Worm (Caenorhabditis elegans) whole organism, young adult: ENCODE measurements around the gene B0244.17.
A peak's percentile ranks its signal among the peaks of the same experiment; 100 is the strongest.

Experiments used
- B0019.2 ChIP-seq: fragments of 200-800 bp; sonication (Bioruptor generic); conservative IDR thresholded peaks from 2 replicates; pipeline ENCODE4 v1.3.6; 2022; ENCODE audit warnings: missing genetic modification reagents, missing genetic modification characterization, missing compliant biosample characterization
- B0261.1 ChIP-seq: sonication (generic microtip); optimal IDR thresholded peaks from 2 replicates; lab custom pipeline; 2016; ENCODE audit warnings: mild to moderate bottlenecking, missing genetic modification characterization, moderate library complexity, missing compliant biosample characterization
- D2030.7 ChIP-seq: fragments of 200-800 bp; sonication (Bioruptor generic); IDR thresholded peaks from 2 replicates; pipeline ENCODE4 v1.3.6; 2022; ENCODE audit warnings: missing genetic modification reagents, missing genetic modification characterization, missing compliant biosample characterization
- F33H1.4 ChIP-seq: fragments of 200-800 bp; sonication (Bioruptor generic); IDR thresholded peaks from 2 replicates; pipeline ENCODE4 v1.3.6; 2022; ENCODE audit warnings: missing genetic modification reagents, missing genetic modification characterization, missing compliant biosample characterization
- F49E8.2 ChIP-seq: sonication (generic microtip); optimal IDR thresholded peaks from 3 replicates; lab custom pipeline; 2017; ENCODE audit warnings: missing genetic modification characterization, mild to moderate bottlenecking, missing compliant biosample characterization, antibody characterized with exemption, moderate library complexity; ENCODE audit not compliant: insufficient read depth
- T26A5.8 ChIP-seq: sonication (generic microtip); optimal IDR thresholded peaks from 2 replicates; lab custom pipeline; 2016; ENCODE audit warnings: missing genetic modification characterization, missing compliant biosample characterization
- Y79H2A.3 ChIP-seq: fragments of 200-800 bp; sonication (Bioruptor generic); conservative IDR thresholded peaks from 2 replicates; pipeline ENCODE4 v1.3.6; 2022; ENCODE audit warnings: missing genetic modification reagents, missing genetic modification characterization, missing compliant biosample characterization
- attf-3 ChIP-seq: fragments of 200-800 bp; sonication (Bioruptor generic); conservative IDR thresholded peaks from 2 replicates; pipeline ENCODE4 v1.3.6; 2022; ENCODE audit warnings: missing genetic modification reagents, missing genetic modification characterization, missing compliant biosample characterization
- attf-6 ChIP-seq: fragments of 200-800 bp; sonication (Bioruptor generic); IDR thresholded peaks from 2 replicates; pipeline ENCODE4 v1.3.6; 2022; ENCODE audit warnings: missing genetic modification reagents, missing genetic modification characterization, missing compliant biosample characterization
- bed-1 ChIP-seq: fragments of 200-800 bp; sonication (Bioruptor generic); IDR thresholded peaks from 2 replicates; pipeline ENCODE4 v1.3.6; 2022; ENCODE audit warnings: missing genetic modification reagents, missing genetic modification characterization, missing compliant biosample characterization
- ceh-91 ChIP-seq: fragments of 200-800 bp; sonication (Bioruptor generic); IDR thresholded peaks from 2 replicates; pipeline ENCODE4 v1.3.6; 2022; ENCODE audit warnings: missing genetic modification reagents, missing genetic modification characterization, missing compliant biosample characterization
- dox-1 ChIP-seq: fragments of 200-800 bp; sonication (Bioruptor generic); IDR thresholded peaks from 2 replicates; pipeline ENCODE4 v1.3.6; 2022; ENCODE audit warnings: missing genetic modification reagents, missing genetic modification characterization, missing compliant biosample characterization
- him-1 ChIP-seq: sonication (generic microtip); optimal IDR thresholded peaks from 2 replicates; lab custom pipeline; 2016; ENCODE audit warnings: missing genotype, missing genetic modification reagents, missing genetic modification characterization, missing compliant biosample characterization
- hmg-1.2 ChIP-seq: fragments of 200-800 bp; sonication (Bioruptor generic); IDR thresholded peaks from 2 replicates; pipeline ENCODE4 v1.3.6; 2022; ENCODE audit warnings: missing genetic modification reagents, missing genetic modification characterization, missing compliant biosample characterization
- hsf-1 ChIP-seq: fragments of 200-800 bp; sonication (Bioruptor generic); IDR thresholded peaks from 2 replicates; pipeline ENCODE4 v1.3.6; 2022; ENCODE audit warnings: missing genetic modification reagents, missing genetic modification characterization, missing compliant biosample characterization
- let-607 ChIP-seq, 2 experiments: fragments of 200-800 bp in 1 of 2; sonication (Bioruptor generic) in 1 of 2; sonication (generic microtip) in 1 of 2; optimal IDR thresholded peaks; 2 replicates each; lab custom pipeline; 2016 to 2018; ENCODE audit warnings: mild to moderate bottlenecking in 2 of 2, missing compliant biosample characterization in 2 of 2, missing genetic modification characterization in 2 of 2, moderate library complexity in 2 of 2, missing genotype in 1 of 2
- lin-26 ChIP-seq: fragments of 200-800 bp; sonication (Bioruptor generic); IDR thresholded peaks from 2 replicates; pipeline ENCODE4 v1.3.6; 2022; ENCODE audit warnings: missing genetic modification reagents, missing genetic modification characterization, missing compliant biosample characterization
- lin-35 ChIP-seq, 3 experiments: fragments of 150-350 bp in 2 of 3; sonication (generic microtip) in 1 of 3; optimal IDR thresholded peaks; 2 replicates each; lab custom pipeline; 2014 to 2018; ENCODE audit warnings: missing biosample characterization in 3 of 3, missing genetic modification characterization in 3 of 3, missing genetic modification reagents in 3 of 3
- lin-54 ChIP-seq: fragments of 200-800 bp; sonication (Bioruptor generic); optimal IDR thresholded peaks from 2 replicates; lab custom pipeline; 2018; ENCODE audit warnings: mild to moderate bottlenecking, missing genetic modification characterization, missing compliant biosample characterization
- lir-1 ChIP-seq: fragments of 200-800 bp; sonication (Bioruptor generic); conservative IDR thresholded peaks from 2 replicates; pipeline ENCODE4 v1.3.6; 2022; ENCODE audit warnings: missing genetic modification reagents, missing genetic modification characterization, missing compliant biosample characterization
- lsl-1 ChIP-seq: fragments of 200-800 bp; sonication (Bioruptor generic); optimal IDR thresholded peaks from 2 replicates; lab custom pipeline; 2018; ENCODE audit warnings: mild to moderate bottlenecking, missing genetic modification characterization, moderate library complexity, missing compliant biosample characterization
- madf-3 ChIP-seq: fragments of 200-800 bp; sonication (Bioruptor generic); IDR thresholded peaks from 2 replicates; pipeline ENCODE4 v1.3.6; 2022; ENCODE audit warnings: missing genetic modification reagents, missing genetic modification characterization, missing compliant biosample characterization
- madf-6 ChIP-seq: fragments of 200-800 bp; sonication (Bioruptor generic); IDR thresholded peaks from 2 replicates; pipeline ENCODE4 v1.3.6; 2022; ENCODE audit warnings: missing genetic modification reagents, missing genetic modification characterization, missing compliant biosample characterization
- nfya-2 ChIP-seq: fragments of 200-800 bp; sonication (Bioruptor generic); IDR thresholded peaks from 2 replicates; pipeline ENCODE4 v1.3.6; 2022; ENCODE audit warnings: missing genetic modification reagents, missing genetic modification characterization, missing compliant biosample characterization
- nhr-90 ChIP-seq: sonication (generic microtip); optimal IDR thresholded peaks from 2 replicates; lab custom pipeline; 2016; ENCODE audit warnings: missing genotype, mild to moderate bottlenecking, missing genetic modification characterization, missing compliant biosample characterization
- rpc-1 ChIP-seq, 2 experiments: fragments of 150-350 bp in 1 of 2; sonication (generic microtip) in 1 of 2; optimal IDR thresholded peaks; 2 replicates each; lab custom pipeline; 2014 to 2018; ENCODE audit warnings: missing biosample characterization in 1 of 2, missing genetic modification characterization in 1 of 2, missing genetic modification reagents in 1 of 2, missing genotype in 1 of 2
- sea-2 ChIP-seq: fragments of 200-800 bp; sonication (Bioruptor generic); IDR thresholded peaks from 2 replicates; pipeline ENCODE4 v1.3.6; 2022; ENCODE audit warnings: missing genetic modification characterization, missing compliant biosample characterization
- tbp1 ChIP-seq: fragments of 200-800 bp; sonication (Bioruptor generic); optimal IDR thresholded peaks from 2 replicates; lab custom pipeline; 2018; ENCODE audit warnings: mild to moderate bottlenecking, missing genetic modification characterization, missing compliant biosample characterization
- tlf-1 ChIP-seq: fragments of 200-800 bp; sonication (Bioruptor generic); optimal IDR thresholded peaks from 2 replicates; lab custom pipeline; 2018; ENCODE audit warnings: mild to moderate bottlenecking, missing genetic modification characterization, missing compliant biosample characterization
- zfh-2 ChIP-seq: fragments of 200-800 bp; sonication (Bioruptor generic); conservative IDR thresholded peaks from 2 replicates; pipeline ENCODE4 v1.3.6; 2022; ENCODE audit warnings: missing genetic modification reagents, missing genetic modification characterization, missing compliant biosample characterization
- ztf-18 ChIP-seq: sonication (generic microtip); optimal IDR thresholded peaks from 2 replicates; lab custom pipeline; 2016; ENCODE audit warnings: missing genotype, mild to moderate bottlenecking, missing genetic modification characterization, missing compliant biosample characterization
- ztf-25 ChIP-seq: fragments of 200-800 bp; sonication (Bioruptor generic); IDR thresholded peaks from 2 replicates; pipeline ENCODE4 v1.3.6; 2022; ENCODE audit warnings: missing genetic modification reagents, missing genetic modification characterization, missing compliant biosample characterization
- ztf-28 ChIP-seq: fragments of 200-800 bp; sonication (Bioruptor generic); IDR thresholded peaks from 2 replicates; pipeline ENCODE4 v1.3.6; 2022; ENCODE audit warnings: missing genetic modification reagents, missing genetic modification characterization, missing compliant biosample characterization

The B0244.17 gene

ce11 chrIII:5782080-5782479 lies 49.1 kb downstream of the B0244.17 start:
- TF ChIP-seq ztf-18 (tag; lab: Kevin White, UChicago) (peak; percentile 28), T26A5.8 (tag; lab: Kevin White, UChicago) (no peak), D2030.7 (GFP tag; lab: Robert Waterston, UW) (peak; percentile 38; the same call in 1 of the 2 replicates), lin-35 (GFP tag; optimal IDR thresholded peaks at IDR 0.05; lab: Kevin White, UChicago) (no peak), B0019.2 (GFP tag; lab: Robert Waterston, UW) (no peak), hmg-1.2 (GFP tag; lab: Robert Waterston, UW) (peak; percentile 28; the same call in 1 of the 2 replicates), ztf-25 (GFP tag; lab: Robert Waterston, UW) (0 out of 2 replicates have a peak, but pooled peaks have one; percentile 62), let-607 (tag; optimal IDR thresholded peaks at IDR 0.05; lab: Kevin White, UChicago) (no peak), madf-6 (peak; percentile 46; the same call in 1 of the 2 replicates), hsf-1 (peak; percentile 32; the same call in 1 of the 2 replicates), sea-2 (GFP tag; lab: Robert Waterston, UW) (no peak), nfya-2 (GFP tag; lab: Robert Waterston, UW) (no peak), B0261.1 (peak; percentile 62), lsl-1 (GFP tag; lab: Kevin White, UChicago) (peak; percentile 18), zfh-2 (GFP tag; lab: Robert Waterston, UW) (0 out of 2 replicates have a peak, but pooled peaks have one; percentile 14), F33H1.4 (0 out of 2 replicates have a peak, but pooled peaks have one; percentile 22), attf-6 (GFP tag; lab: Robert Waterston, UW) (no peak), ztf-28 (no peak), nhr-90 (peak; percentile 18), attf-3 (GFP tag; lab: Robert Waterston, UW) (0 out of 2 replicates have a peak, but pooled peaks have one; percentile 60), F49E8.2 (peak; percentile 38), ceh-91 (peak; percentile 26; the same call in 1 of the 2 replicates), rpc-1 (optimal IDR thresholded peaks at IDR 0.05; lab: Kevin White, UChicago) (peak; percentile 60), rpc-1 (tag; optimal IDR thresholded peaks at IDR 0.05; lab: Kevin White, UChicago) (peak; percentile 81), tlf-1 (no peak), tbp1 (GFP tag; lab: Kevin White, UChicago) (peak; percentile 85), him-1 (tag; lab: Kevin White, UChicago) (peak; percentile 13), lin-26 (GFP tag; lab: Robert Waterston, UW) (peak; percentile 61; the same call in 1 of the 2 replicates), lir-1 (GFP tag; lab: Robert Waterston, UW) (no peak), lin-54 (GFP tag; lab: Kevin White, UChicago) (peak; percentile 3)

- TF ChIP-seq bed-1 (GFP tag; lab: Robert Waterston, UW), result 0 out of 2 replicates have a peak, but pooled peaks have one; percentile 52
- TF ChIP-seq madf-3 (GFP tag; lab: Robert Waterston, UW), result 0 out of 2 replicates have a peak, but pooled peaks have one; percentile 27
- 0 out of 2 replicates have a peak, but pooled peaks have one; percentile 14 for TF ChIP-seq Y79H2A.3 (GFP tag; lab: Robert Waterston, UW)
- TF ChIP-seq zfh-2 (GFP tag; lab: Robert Waterston, UW), result peak; percentile 53; the same call in 1 of the 2 replicates
- TF ChIP-seq attf-3 (GFP tag; lab: Robert Waterston, UW), result peak; percentile 81
- peak; percentile 32; the same call in 1 of the 2 replicates for TF ChIP-seq dox-1 (GFP tag; lab: Robert Waterston, UW)
- TF ChIP-seq, all 124 proteins: peak for 6; not testable (repeated sequence) for 118
Observed at ce11 chrIII:5783803-5784406, 50.9 kb downstream of the B0244.17 start.
